Worm (Caenorhabditis elegans) whole organism, early embryonic: ENCODE measurements around the gene str-63.

Source experiments
- B0310.2 ChIP-seq: sonication (generic microtip); optimal IDR thresholded peaks from 2 replicates; lab custom pipeline; 2016; ENCODE audit warnings: mild to moderate bottlenecking, missing genetic modification characterization, missing compliant biosample characterization
- F13C5.2 ChIP-seq: sonication (generic microtip); optimal IDR thresholded peaks from 2 replicates; lab custom pipeline; 2017; ENCODE audit warnings: mild to moderate bottlenecking, missing genetic modification characterization, inconsistent platforms, missing compliant biosample characterization
- aly-1 ChIP-seq: sonication (generic microtip); optimal IDR thresholded peaks from 2 replicates; lab custom pipeline; 2016; ENCODE audit warnings: missing genetic modification characterization, missing compliant biosample characterization
- ama-1 ChIP-seq: fragments of 150-350 bp; optimal IDR thresholded peaks from 2 replicates; lab custom pipeline; 2014
- ceh-13 ChIP-seq: fragments of 200-800 bp; sonication (Bioruptor generic); optimal IDR thresholded peaks from 2 replicates; lab custom pipeline; 2018; ENCODE audit warnings: mild to moderate bottlenecking, missing genetic modification characterization, missing compliant biosample characterization
- ceh-36 ChIP-seq: sonication (generic microtip); optimal IDR thresholded peaks from 2 replicates; lab custom pipeline; 2016; ENCODE audit warnings: missing genetic modification characterization, inconsistent platforms, missing compliant biosample characterization
- ets-7 ChIP-seq: sonication (generic microtip); optimal IDR thresholded peaks from 2 replicates; lab custom pipeline; 2016; ENCODE audit warnings: missing genotype, missing genetic modification characterization, missing compliant biosample characterization
- flt-1 ChIP-seq: fragments of 200-800 bp; sonication (Bioruptor generic); IDR thresholded peaks from 2 replicates; pipeline ENCODE4 v1.3.6; 2022; ENCODE audit warnings: missing genetic modification characterization, missing compliant biosample characterization
- hmbx-1 ChIP-seq: sonication (generic microtip); optimal IDR thresholded peaks from 2 replicates; lab custom pipeline; 2016; ENCODE audit warnings: mild to moderate bottlenecking, missing genetic modification characterization, missing compliant biosample characterization
- hmg-4 ChIP-seq: fragments of 200-800 bp; sonication (Bioruptor generic); optimal IDR thresholded peaks from 2 replicates; lab custom pipeline; 2018; ENCODE audit warnings: mild to moderate bottlenecking, missing genetic modification characterization, missing compliant biosample characterization
- hnd-1 ChIP-seq: sonication (generic microtip); optimal IDR thresholded peaks from 2 replicates; lab custom pipeline; 2016; ENCODE audit warnings: missing genetic modification characterization, missing compliant biosample characterization
- pes-1 ChIP-seq: fragments of 200-800 bp; sonication (Bioruptor generic); IDR thresholded peaks from 2 replicates; pipeline ENCODE4 v1.3.6; 2022; ENCODE audit warnings: missing genetic modification reagents, missing genetic modification characterization, missing compliant biosample characterization
- scrt-1 ChIP-seq: fragments of 200-800 bp; sonication (Bioruptor generic); IDR thresholded peaks from 2 replicates; pipeline ENCODE4 v1.3.6; 2022; ENCODE audit warnings: missing genetic modification characterization, missing compliant biosample characterization
- sea-1 ChIP-seq: fragments of 200-800 bp; sonication (Bioruptor generic); conservative IDR thresholded peaks from 2 replicates; pipeline ENCODE4 v1.3.6; 2022; ENCODE audit warnings: missing genetic modification characterization, missing compliant biosample characterization
- tbx-11 ChIP-seq: fragments of 200-800 bp; sonication (Bioruptor generic); IDR thresholded peaks from 2 replicates; pipeline ENCODE4 v1.3.6; 2022; ENCODE audit warnings: missing genetic modification characterization, missing compliant biosample characterization
- tbx-37 ChIP-seq: fragments of 200-800 bp; sonication (Bioruptor generic); conservative IDR thresholded peaks from 2 replicates; pipeline ENCODE4 v1.3.6; 2022; ENCODE audit warnings: missing genetic modification reagents, missing genetic modification characterization, missing compliant biosample characterization
- tra-4 ChIP-seq: sonication (generic microtip); optimal IDR thresholded peaks from 2 replicates; lab custom pipeline; 2017; ENCODE audit warnings: missing genetic modification characterization, missing compliant biosample characterization

The str-63 gene

ce11 chrV:3320005-3320404, 31.4 kb upstream of the str-63 start, which contains the start of gene F35F10.14:
Gene F35F10.14 (minus strand): TSS chrV:3320105.
- TF ChIP-seq hnd-1 (no peak), F13C5.2 (tag; lab: Kevin White, UChicago) (no peak), scrt-1 (GFP tag; lab: Robert Waterston, UW) (no peak), ets-7 (tag; lab: Kevin White, UChicago) (no peak), aly-1 (tag; lab: Kevin White, UChicago) (no peak), ama-1 (lab: Kevin White, UChicago) (no peak), tra-4 (tag; lab: Kevin White, UChicago) (no peak), pes-1 (GFP tag; lab: Robert Waterston, UW) (no peak), ceh-36 (tag; lab: Kevin White, UChicago) (no peak), flt-1 (GFP tag; lab: Robert Waterston, UW) (no peak), B0310.2 (tag; lab: Kevin White, UChicago) (no peak), hmg-4 (GFP tag; lab: Kevin White, UChicago) (no peak), sea-1 (no peak), tbx-37 (no peak), hmbx-1 (tag; lab: Kevin White, UChicago) (no peak), tbx-11 (GFP tag; lab: Robert Waterston, UW) (no peak), ceh-13 (GFP tag; lab: Kevin White, UChicago) (no peak)

- TF ChIP-seq tra-4 (tag; lab: Kevin White, UChicago) (no peak), hnd-1 (no peak), pes-1 (GFP tag; lab: Robert Waterston, UW) (no peak), ets-7 (tag; lab: Kevin White, UChicago) (no peak), flt-1 (GFP tag; lab: Robert Waterston, UW) (no peak), F13C5.2 (tag; lab: Kevin White, UChicago) (no peak), ama-1 (lab: Kevin White, UChicago) (no peak)
These were observed 30.9 kb upstream of the str-63 start, which contains the start of gene C17B7.14 for ce11 chrV:3320432-3320831. Gene C17B7.14 (minus strand): TSS chrV:3320532.

- no peak for TF ChIP-seq ceh-36 (tag; lab: Kevin White, UChicago)
- no peak for TF ChIP-seq tbx-37
- no peak for TF ChIP-seq tbx-11 (GFP tag; lab: Robert Waterston, UW)
- no peak for TF ChIP-seq pes-1 (GFP tag; lab: Robert Waterston, UW)
- no peak for TF ChIP-seq ets-7 (tag; lab: Kevin White, UChicago)
- no peak for TF ChIP-seq hmbx-1 (tag; lab: Kevin White, UChicago)
- TF ChIP-seq B0310.2 (tag; lab: Kevin White, UChicago), result no peak
- no peak for TF ChIP-seq hnd-1
- TF ChIP-seq sea-1, result no peak
- TF ChIP-seq ceh-13 (GFP tag; lab: Kevin White, UChicago), result no peak
- TF ChIP-seq F13C5.2 (tag; lab: Kevin White, UChicago), result no peak
- no peak for TF ChIP-seq hmg-4 (GFP tag; lab: Kevin White, UChicago)
- no peak for TF ChIP-seq ama-1 (lab: Kevin White, UChicago)
- TF ChIP-seq aly-1 (tag; lab: Kevin White, UChicago), result no peak
These were observed 27.2 kb upstream of the str-63 start, which contains the start of gene C17B7.8 for ce11 chrV:3324178-3324577. Gene C17B7.8 (minus strand): TSS chrV:3324278.

- TF ChIP-seq flt-1 (GFP tag; lab: Robert Waterston, UW), result no peak
- no peak for TF ChIP-seq sea-1
These were observed 19.3 kb upstream of the str-63 start, which contains the start of gene C17B7.9 for ce11 chrV:3332023-3332422. Gene C17B7.9 (minus strand): TSS chrV:3332123.

- TF ChIP-seq hmg-4 (GFP tag; lab: Kevin White, UChicago) (no peak), ceh-13 (GFP tag; lab: Kevin White, UChicago) (no peak), hnd-1 (no peak), pes-1 (GFP tag; lab: Robert Waterston, UW) (no peak)
These were observed 18.0 kb upstream of the str-63 start, which contains the start of gene C17B7.5 for ce11 chrV:3333334-3333733. Gene C17B7.5 (plus strand): TSS chrV:3333634.

ce11 chrV:3339009-3339408, 12.4 kb upstream of the str-63 start, which contains the start of gene C17B7.4:
Gene C17B7.4 (plus strand): TSS chrV:3339309.
- TF ChIP-seq aly-1 (tag; lab: Kevin White, UChicago) (no peak), hmbx-1 (tag; lab: Kevin White, UChicago) (no peak), ets-7 (tag; lab: Kevin White, UChicago) (no peak), tbx-37 (no peak), B0310.2 (tag; lab: Kevin White, UChicago) (no peak), scrt-1 (GFP tag; lab: Robert Waterston, UW) (no peak), F13C5.2 (tag; lab: Kevin White, UChicago) (no peak), ceh-36 (tag; lab: Kevin White, UChicago) (no peak), hmg-4 (GFP tag; lab: Kevin White, UChicago) (no peak), pes-1 (GFP tag; lab: Robert Waterston, UW) (no peak), ama-1 (lab: Kevin White, UChicago) (no peak), hnd-1 (no peak), tbx-11 (GFP tag; lab: Robert Waterston, UW) (no peak)

ce11 chrV:3341906-3342305, 9.5 kb upstream of the str-63 start, which contains the start of gene C17B7.10:
Gene C17B7.10 (minus strand): TSS chrV:3342006.
- TF ChIP-seq ceh-36 (tag; lab: Kevin White, UChicago) (no peak), F13C5.2 (tag; lab: Kevin White, UChicago) (no peak), hnd-1 (no peak), aly-1 (tag; lab: Kevin White, UChicago) (no peak), ama-1 (lab: Kevin White, UChicago) (no peak)

ce11 chrV:3342504-3342903, 8.9 kb upstream of the str-63 start, which contains the start of gene C17B7.3:
Gene C17B7.3 (plus strand): TSS chrV:3342804.
- TF ChIP-seq flt-1 (GFP tag; lab: Robert Waterston, UW) (no peak), ceh-13 (GFP tag; lab: Kevin White, UChicago) (no peak), B0310.2 (tag; lab: Kevin White, UChicago) (no peak), hnd-1 (no peak), tbx-37 (no peak), tbx-11 (GFP tag; lab: Robert Waterston, UW) (no peak), ceh-36 (tag; lab: Kevin White, UChicago) (no peak), hmg-4 (GFP tag; lab: Kevin White, UChicago) (no peak), ama-1 (lab: Kevin White, UChicago) (no peak), hmbx-1 (tag; lab: Kevin White, UChicago) (no peak), sea-1 (no peak), aly-1 (tag; lab: Kevin White, UChicago) (no peak), scrt-1 (GFP tag; lab: Robert Waterston, UW) (no peak), F13C5.2 (tag; lab: Kevin White, UChicago) (no peak), ets-7 (tag; lab: Kevin White, UChicago) (no peak), pes-1 (GFP tag; lab: Robert Waterston, UW) (no peak), tra-4 (tag; lab: Kevin White, UChicago) (no peak)
